Worm (Caenorhabditis elegans): ENCODE results near the gene him-5.
A peak's percentile ranks its signal among the peaks of the same experiment; 100 is the strongest.
"Not testable (repeated sequence)": the region's sequence is repeated elsewhere in the genome, so short reads cannot be mapped to it uniquely, and the experiment has no call there.

Gene him-5

DNA sequence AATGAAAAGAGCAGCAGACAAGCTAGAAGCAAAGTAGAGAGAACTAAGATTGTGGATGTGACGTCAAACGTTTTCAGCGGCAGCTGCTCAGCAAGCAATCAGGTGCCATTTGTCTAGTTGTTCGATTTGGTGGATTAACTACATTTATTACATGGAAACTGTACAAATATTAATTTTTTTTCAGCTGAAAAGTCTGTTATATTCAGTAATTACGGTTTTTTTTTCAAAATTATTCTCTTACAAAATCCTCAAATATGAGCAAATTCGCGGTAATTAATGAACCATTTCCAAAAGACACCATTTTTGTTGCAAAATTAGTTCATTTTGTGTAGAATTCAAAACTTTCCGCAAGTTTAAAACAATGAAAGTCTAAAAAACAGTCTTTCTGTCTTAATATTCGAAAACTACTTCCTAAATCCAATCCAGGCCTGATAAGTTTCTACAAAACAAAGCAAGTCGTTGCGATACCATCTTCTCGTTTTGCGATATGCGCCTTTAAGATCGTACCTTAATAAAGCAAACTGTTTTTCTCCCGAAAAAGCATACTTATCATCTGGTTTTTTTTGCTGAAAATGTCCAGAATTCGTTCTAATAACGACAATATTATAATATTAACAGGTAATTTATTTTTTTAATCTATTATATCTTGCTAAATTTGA is at the start of gene him-5, which contains the start of gene D1086.5:
Gene him-5, plus strand, starts transcription at position 118 of the 659 bp plus-strand sequence.
Gene D1086.5, minus strand, starts transcription at position 51 of the 659 bp plus-strand sequence.
- TF ChIP-seq fkh-2 (tag; optimal IDR thresholded peaks at IDR 0.05) (no peak), egl-5 (tag; optimal IDR thresholded peaks at IDR 0.05) (no peak), R02D3.7 (tag; optimal IDR thresholded peaks at IDR 0.05) (no peak), aly-2 (tag; optimal IDR thresholded peaks at IDR 0.05) (no peak)

DNA sequence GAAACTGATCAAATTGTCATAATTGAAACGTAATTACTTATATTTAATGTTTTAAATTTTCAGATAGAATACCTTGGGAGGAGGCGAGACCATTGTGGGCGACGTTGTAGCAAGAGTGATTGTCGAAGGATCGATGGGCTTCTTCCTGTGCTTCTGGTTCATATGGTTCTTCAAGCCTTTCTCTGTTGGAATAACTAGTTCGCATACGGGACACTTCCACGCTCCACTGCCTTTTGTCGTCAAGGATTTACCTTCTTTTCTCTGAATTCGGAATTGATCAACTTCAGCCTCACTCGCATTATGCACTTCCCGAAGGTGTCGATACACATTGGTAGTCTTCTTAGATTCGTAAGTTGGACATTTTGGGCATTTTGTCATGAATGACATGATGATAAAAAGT is 41.0 kb upstream of the him-5 start, which contains the start of gene F58D12.1:
Gene F58D12.1, plus strand, starts transcription at position 301 of the 400 bp plus-strand sequence.
- TF ChIP-seq zag-1, daf-12, nhr-11 (tag; optimal IDR thresholded peaks at IDR 0.05): not testable (repeated sequence)

- TF ChIP-seq elt-1 (tag; optimal IDR thresholded peaks at IDR 0.05) (peak; percentile 52), skn-1 (tag; optimal IDR thresholded peaks at IDR 0.05) (peak; percentile 18), lsy-12 (tag; optimal IDR thresholded peaks at IDR 0.05) (peak; percentile 94), ceh-82 (tag; optimal IDR thresholded peaks at IDR 0.05) (peak; percentile 75), egl-27 (tag; optimal IDR thresholded peaks at IDR 0.05) (peak; percentile 16), nhr-76 (tag; optimal IDR thresholded peaks at IDR 0.05) (peak; percentile 10), nhr-77 (tag; optimal IDR thresholded peaks at IDR 0.05) (peak; percentile 39), eor-1 (tag; optimal IDR thresholded peaks at IDR 0.05) (peak in 1 of 2 experiments; percentile 23), nhr-23 (tag; optimal IDR thresholded peaks at IDR 0.05) (peak; percentile 97), nfya-1 (tag; optimal IDR thresholded peaks at IDR 0.05; ENCODE audit: insufficient read depth) (peak; percentile 87), nhr-28 (tag; optimal IDR thresholded peaks at IDR 0.05) (peak; percentile 41), pha-4 (tag; optimal IDR thresholded peaks at IDR 0.05) (peak; percentile 77), unc-62 (GFP tag; optimal IDR thresholded peaks at IDR 0.05) (peak; percentile 39), lin-15B (tag; optimal IDR thresholded peaks at IDR 0.05) (peak; percentile 82), jun-1 (tag; optimal IDR thresholded peaks at IDR 0.05) (peak; percentile 87), nhr-43 (tag; optimal IDR thresholded peaks at IDR 0.05; ENCODE audit: poor library complexity, severe bottlenecking) (peak; percentile 98), R02D3.7 (tag; optimal IDR thresholded peaks at IDR 0.05) (peak; percentile 80), ceh-28 (tag; optimal IDR thresholded peaks at IDR 0.05) (peak; percentile 86), nhr-25 (tag; optimal IDR thresholded peaks at IDR 0.05) (peak; percentile 96), fkh-10 (GFP tag; optimal IDR thresholded peaks at IDR 0.05) (peak; percentile 50), elt-2 (tag; optimal IDR thresholded peaks at IDR 0.05) (peak; percentile 77), tbx-2 (tag; optimal IDR thresholded peaks at IDR 0.05) (peak; percentile 90), snpc-4 (tag; optimal IDR thresholded peaks at IDR 0.05) (peak; percentile 93), mdl-1 (tag; optimal IDR thresholded peaks at IDR 0.05) (peak; percentile 25), pqm-1 (tag; optimal IDR thresholded peaks at IDR 0.05) (peak; percentile 65), ztf-4 (tag; optimal IDR thresholded peaks at IDR 0.05) (peak; percentile 28), lin-39 (tag; optimal IDR thresholded peaks at IDR 0.05) (peak; percentile 94), egl-5 (tag; optimal IDR thresholded peaks at IDR 0.05) (peak; percentile 35)
Measured at ce11 chrV:14055097-14055496, 35.1 kb upstream of the him-5 start.

- TF ChIP-seq nfya-1 (tag; optimal IDR thresholded peaks at IDR 0.05; ENCODE audit: insufficient read depth) (no peak), jun-1 (tag; optimal IDR thresholded peaks at IDR 0.05) (no peak), unc-39 (tag; optimal IDR thresholded peaks at IDR 0.05) (no peak), sea-2 (GFP tag; optimal IDR thresholded peaks at IDR 0.05) (no peak), egl-27 (tag; optimal IDR thresholded peaks at IDR 0.05) (no peak), ceh-16 (tag; optimal IDR thresholded peaks at IDR 0.05) (no peak), nhr-67 (tag; optimal IDR thresholded peaks at IDR 0.05) (no peak), R02D3.7 (tag; optimal IDR thresholded peaks at IDR 0.05) (no peak), egl-5 (tag; optimal IDR thresholded peaks at IDR 0.05) (no peak), skn-1 (tag; optimal IDR thresholded peaks at IDR 0.05) (no peak), pqm-1 (tag; optimal IDR thresholded peaks at IDR 0.05) (no peak), tbx-2 (tag; optimal IDR thresholded peaks at IDR 0.05) (no peak), ceh-9 (tag; optimal IDR thresholded peaks at IDR 0.05) (no peak), daf-12 (tag; optimal IDR thresholded peaks at IDR 0.05) (no peak), hmg-11 (tag; optimal IDR thresholded peaks at IDR 0.05) (no peak), ceh-82 (tag; optimal IDR thresholded peaks at IDR 0.05) (no peak), elt-2 (tag; optimal IDR thresholded peaks at IDR 0.05) (no peak), fkh-2 (tag; optimal IDR thresholded peaks at IDR 0.05) (no peak), fos-1 (tag; optimal IDR thresholded peaks at IDR 0.05) (no peak), eor-1 (tag; optimal IDR thresholded peaks at IDR 0.05) (no peak)
Measured at ce11 chrV:14057540-14057939, 32.7 kb upstream of the him-5 start, which contains the start of gene F58D12.3. Gene F58D12.3, plus strand, starts transcription at chrV:14057840.
